Worm (Caenorhabditis elegans) whole organism, early embryonic: ENCODE measurements around the gene acc-2.

Experiments
- B0310.2 ChIP-seq: sonication (generic microtip); optimal IDR thresholded peaks from 2 replicates; lab custom pipeline; 2016; ENCODE audit warnings: mild to moderate bottlenecking, missing genetic modification characterization, missing compliant biosample characterization
- F13C5.2 ChIP-seq: sonication (generic microtip); optimal IDR thresholded peaks from 2 replicates; lab custom pipeline; 2017; ENCODE audit warnings: mild to moderate bottlenecking, missing genetic modification characterization, inconsistent platforms, missing compliant biosample characterization
- aly-1 ChIP-seq: sonication (generic microtip); optimal IDR thresholded peaks from 2 replicates; lab custom pipeline; 2016; ENCODE audit warnings: missing genetic modification characterization, missing compliant biosample characterization
- ama-1 ChIP-seq: fragments of 150-350 bp; optimal IDR thresholded peaks from 2 replicates; lab custom pipeline; 2014
- ceh-13 ChIP-seq: fragments of 200-800 bp; sonication (Bioruptor generic); optimal IDR thresholded peaks from 2 replicates; lab custom pipeline; 2018; ENCODE audit warnings: mild to moderate bottlenecking, missing genetic modification characterization, missing compliant biosample characterization
- ceh-36 ChIP-seq: sonication (generic microtip); optimal IDR thresholded peaks from 2 replicates; lab custom pipeline; 2016; ENCODE audit warnings: missing genetic modification characterization, inconsistent platforms, missing compliant biosample characterization
- ets-7 ChIP-seq: sonication (generic microtip); optimal IDR thresholded peaks from 2 replicates; lab custom pipeline; 2016; ENCODE audit warnings: missing genotype, missing genetic modification characterization, missing compliant biosample characterization
- flt-1 ChIP-seq: fragments of 200-800 bp; sonication (Bioruptor generic); IDR thresholded peaks from 2 replicates; pipeline ENCODE4 v1.3.6; 2022; ENCODE audit warnings: missing genetic modification characterization, missing compliant biosample characterization
- hmbx-1 ChIP-seq: sonication (generic microtip); optimal IDR thresholded peaks from 2 replicates; lab custom pipeline; 2016; ENCODE audit warnings: mild to moderate bottlenecking, missing genetic modification characterization, missing compliant biosample characterization
- hmg-4 ChIP-seq: fragments of 200-800 bp; sonication (Bioruptor generic); optimal IDR thresholded peaks from 2 replicates; lab custom pipeline; 2018; ENCODE audit warnings: mild to moderate bottlenecking, missing genetic modification characterization, missing compliant biosample characterization
- hnd-1 ChIP-seq: sonication (generic microtip); optimal IDR thresholded peaks from 2 replicates; lab custom pipeline; 2016; ENCODE audit warnings: missing genetic modification characterization, missing compliant biosample characterization
- pes-1 ChIP-seq: fragments of 200-800 bp; sonication (Bioruptor generic); IDR thresholded peaks from 2 replicates; pipeline ENCODE4 v1.3.6; 2022; ENCODE audit warnings: missing genetic modification reagents, missing genetic modification characterization, missing compliant biosample characterization
- scrt-1 ChIP-seq: fragments of 200-800 bp; sonication (Bioruptor generic); IDR thresholded peaks from 2 replicates; pipeline ENCODE4 v1.3.6; 2022; ENCODE audit warnings: missing genetic modification characterization, missing compliant biosample characterization
- sea-1 ChIP-seq: fragments of 200-800 bp; sonication (Bioruptor generic); conservative IDR thresholded peaks from 2 replicates; pipeline ENCODE4 v1.3.6; 2022; ENCODE audit warnings: missing genetic modification characterization, missing compliant biosample characterization
- tbx-11 ChIP-seq: fragments of 200-800 bp; sonication (Bioruptor generic); IDR thresholded peaks from 2 replicates; pipeline ENCODE4 v1.3.6; 2022; ENCODE audit warnings: missing genetic modification characterization, missing compliant biosample characterization
- tbx-37 ChIP-seq: fragments of 200-800 bp; sonication (Bioruptor generic); conservative IDR thresholded peaks from 2 replicates; pipeline ENCODE4 v1.3.6; 2022; ENCODE audit warnings: missing genetic modification reagents, missing genetic modification characterization, missing compliant biosample characterization
- tra-4 ChIP-seq: sonication (generic microtip); optimal IDR thresholded peaks from 2 replicates; lab custom pipeline; 2017; ENCODE audit warnings: missing genetic modification characterization, missing compliant biosample characterization

The acc-2 gene

ce11 chrIV:9040393-9040792 is 23.8 kb downstream of the acc-2 start, which contains the start of gene Y73F4A.3:
Gene Y73F4A.3, minus strand, starts transcription at chrIV:9040493.
- TF ChIP-seq pes-1 (GFP tag; lab: Robert Waterston, UW) (no peak), tbx-37 (GFP tag; lab: Robert Waterston, UW) (no peak), scrt-1 (GFP tag; lab: Robert Waterston, UW) (no peak), hmbx-1 (tag; lab: Kevin White, UChicago) (no peak), sea-1 (GFP tag; lab: Robert Waterston, UW) (no peak), aly-1 (tag; lab: Kevin White, UChicago) (no peak), B0310.2 (tag; lab: Kevin White, UChicago) (no peak), hnd-1 (tag; lab: Kevin White, UChicago) (no peak), tbx-11 (GFP tag; lab: Robert Waterston, UW) (no peak), F13C5.2 (tag; lab: Kevin White, UChicago) (no peak), hmg-4 (no peak)

- no peak for TF ChIP-seq tbx-37 (GFP tag; lab: Robert Waterston, UW)
- no peak for TF ChIP-seq pes-1 (GFP tag; lab: Robert Waterston, UW)
- TF ChIP-seq hmbx-1 (tag; lab: Kevin White, UChicago): no peak
- TF ChIP-seq hmg-4: no peak
- no peak for TF ChIP-seq hnd-1 (tag; lab: Kevin White, UChicago)
- no peak for TF ChIP-seq F13C5.2 (tag; lab: Kevin White, UChicago)
- TF ChIP-seq ceh-36 (tag; lab: Kevin White, UChicago): no peak
- no peak for TF ChIP-seq flt-1
- no peak for TF ChIP-seq ceh-13 (GFP tag; lab: Kevin White, UChicago)
- no peak for TF ChIP-seq tra-4 (tag; lab: Kevin White, UChicago)
- no peak for TF ChIP-seq sea-1 (GFP tag; lab: Robert Waterston, UW)
- TF ChIP-seq ets-7 (tag; lab: Kevin White, UChicago): no peak
- no peak for TF ChIP-seq aly-1 (tag; lab: Kevin White, UChicago)
- TF ChIP-seq ama-1 (lab: Kevin White, UChicago): no peak
Measured at ce11 chrIV:9043224-9043623, 26.6 kb downstream of the acc-2 start, which contains the start of gene Y73F4A.2. Gene Y73F4A.2, minus strand, starts transcription at chrIV:9043347.

DNA sequence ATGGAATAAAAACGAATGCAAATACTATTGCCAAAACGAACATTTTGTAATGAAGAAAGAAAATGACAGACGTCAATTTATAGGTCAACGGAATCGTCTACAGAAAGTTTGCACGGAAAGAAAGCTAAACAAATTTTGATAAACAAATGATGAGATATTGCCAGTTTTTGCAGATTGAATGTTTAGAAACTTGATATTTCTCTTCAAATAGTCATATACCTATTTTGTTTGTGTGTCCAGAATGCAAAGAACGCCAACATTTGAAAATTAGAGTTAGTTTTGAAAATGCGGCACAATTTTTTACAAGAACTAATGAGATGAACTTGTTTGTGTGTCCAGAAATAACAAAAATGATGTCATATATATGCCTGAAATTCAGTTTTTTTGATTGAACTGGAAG is 28.7 kb downstream of the acc-2 start, which contains the start of gene Y73F4A.1:
Gene Y73F4A.1 (minus strand): TSS at position 101 of the 400 bp plus-strand sequence.
- TF ChIP-seq flt-1 (no peak), hmg-4 (no peak)

DNA sequence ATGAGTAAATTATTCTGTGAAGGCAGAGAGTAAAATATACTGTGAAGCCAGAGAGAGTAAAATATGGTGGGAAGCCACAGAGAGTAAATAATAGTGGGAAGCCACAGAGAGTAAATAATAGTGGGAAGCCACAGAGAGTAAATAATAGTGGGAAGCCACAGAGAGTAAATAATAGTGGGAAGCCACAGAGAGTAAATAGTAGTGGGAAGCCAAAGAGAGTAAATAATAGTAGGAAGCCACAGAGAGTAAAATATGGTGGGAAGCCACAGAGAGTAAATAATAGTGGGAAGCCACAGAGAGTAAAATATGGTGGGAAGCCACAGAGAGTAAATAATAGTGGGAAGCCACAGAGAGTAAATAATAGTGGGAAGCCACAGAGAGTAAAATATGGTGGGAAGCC is 31.5 kb downstream of the acc-2 start:
- TF ChIP-seq hmbx-1 (tag; lab: Kevin White, UChicago) (peak; percentile 5), ets-7 (tag; lab: Kevin White, UChicago) (peak; percentile 45)

DNA sequence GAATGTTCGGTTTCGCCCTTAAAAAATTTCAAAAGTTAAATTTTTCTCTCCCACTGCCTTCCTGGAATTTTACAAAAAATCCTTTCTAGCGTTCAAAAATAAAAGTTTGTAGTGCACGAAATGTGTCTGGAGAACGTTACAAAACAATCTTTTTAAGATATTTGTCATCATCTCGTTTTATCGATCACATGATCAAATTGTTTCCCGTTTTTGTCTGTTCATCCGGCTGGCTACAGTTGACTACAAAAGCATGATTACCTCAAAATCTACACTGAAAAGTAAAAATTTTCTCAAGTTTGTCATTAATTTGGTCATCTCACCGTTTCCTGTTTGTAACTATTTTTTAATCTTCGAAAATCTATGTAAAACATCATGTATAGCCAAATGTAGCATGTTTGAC is 34.5 kb downstream of the acc-2 start:
- TF ChIP-seq scrt-1 (GFP tag; lab: Robert Waterston, UW) (no peak), pes-1 (GFP tag; lab: Robert Waterston, UW) (no peak), hnd-1 (tag; lab: Kevin White, UChicago) (no peak), ceh-36 (tag; lab: Kevin White, UChicago) (no peak), tra-4 (tag; lab: Kevin White, UChicago) (no peak), F13C5.2 (tag; lab: Kevin White, UChicago) (no peak), hmg-4 (no peak), ama-1 (lab: Kevin White, UChicago) (no peak), sea-1 (GFP tag; lab: Robert Waterston, UW) (no peak), flt-1 (no peak), ets-7 (tag; lab: Kevin White, UChicago) (no peak), tbx-37 (GFP tag; lab: Robert Waterston, UW) (no peak), aly-1 (tag; lab: Kevin White, UChicago) (no peak), ceh-13 (GFP tag; lab: Kevin White, UChicago) (no peak), B0310.2 (tag; lab: Kevin White, UChicago) (no peak), hmbx-1 (tag; lab: Kevin White, UChicago) (no peak), tbx-11 (GFP tag; lab: Robert Waterston, UW) (no peak)

DNA sequence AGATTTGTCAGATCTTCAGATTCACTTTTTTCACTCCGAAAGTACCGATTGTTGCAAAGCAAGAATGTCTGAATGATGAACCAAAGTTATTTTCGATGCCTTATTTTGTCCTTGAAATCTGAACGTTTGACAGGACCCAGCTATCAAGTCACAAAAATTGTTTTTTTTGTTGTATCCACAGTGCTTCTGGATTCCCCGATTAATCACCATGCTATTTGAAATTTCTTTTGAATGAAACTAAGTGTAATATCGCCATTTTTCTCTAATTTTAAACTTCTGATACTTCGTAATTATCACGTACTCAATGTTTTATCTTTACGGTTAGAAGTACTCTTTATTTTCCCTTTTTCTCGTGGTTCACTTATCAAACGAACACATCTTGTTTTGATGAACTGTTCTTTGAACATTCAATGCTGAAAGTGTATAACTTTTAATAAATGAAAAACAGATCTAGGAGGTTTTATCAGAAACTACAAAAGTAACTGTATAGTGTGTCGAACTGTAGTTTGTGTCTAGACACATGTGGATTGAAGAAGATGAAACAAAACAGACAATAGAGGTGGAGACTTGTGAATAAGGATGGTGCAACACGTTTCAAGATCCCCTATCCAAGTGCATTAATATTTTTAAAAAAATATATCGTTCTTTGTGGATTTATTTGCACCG is 35.1 kb downstream of the acc-2 start:
- TF ChIP-seq hnd-1 (tag; lab: Kevin White, UChicago): no peak
- TF ChIP-seq F13C5.2 (tag; lab: Kevin White, UChicago): no peak
- no peak for TF ChIP-seq ceh-36 (tag; lab: Kevin White, UChicago)
- TF ChIP-seq ets-7 (tag; lab: Kevin White, UChicago): no peak
- no peak for TF ChIP-seq tbx-11 (GFP tag; lab: Robert Waterston, UW)
- TF ChIP-seq hmg-4: no peak
- no peak for TF ChIP-seq sea-1 (GFP tag; lab: Robert Waterston, UW)
- TF ChIP-seq B0310.2 (tag; lab: Kevin White, UChicago): no peak
- TF ChIP-seq hmbx-1 (tag; lab: Kevin White, UChicago): no peak
- no peak for TF ChIP-seq pes-1 (GFP tag; lab: Robert Waterston, UW)
- no peak for TF ChIP-seq ama-1 (lab: Kevin White, UChicago)
- TF ChIP-seq scrt-1 (GFP tag; lab: Robert Waterston, UW): no peak
- TF ChIP-seq tra-4 (tag; lab: Kevin White, UChicago): no peak

DNA sequence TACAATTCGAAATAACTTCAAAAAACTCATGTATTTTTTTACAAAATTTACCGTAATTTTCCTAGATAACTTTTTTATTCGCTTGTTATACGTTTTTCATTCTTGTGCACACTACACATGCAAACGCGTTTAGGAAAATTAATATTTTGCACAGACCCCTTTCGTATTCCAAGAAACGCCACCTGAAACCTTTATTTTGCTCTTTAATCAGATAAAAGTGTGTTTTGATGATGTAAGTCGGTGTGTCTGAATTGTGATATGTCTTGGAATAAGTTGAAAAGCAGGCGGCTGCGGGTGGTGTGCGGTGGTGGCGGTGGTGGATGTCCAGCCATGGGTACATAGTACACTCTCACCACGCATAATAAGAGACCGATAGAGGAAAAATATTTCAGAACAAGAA is 36.8 kb downstream of the acc-2 start:
- no peak for TF ChIP-seq tbx-37 (GFP tag; lab: Robert Waterston, UW)
- TF ChIP-seq flt-1: no peak
- TF ChIP-seq pes-1 (GFP tag; lab: Robert Waterston, UW): no peak
- no peak for TF ChIP-seq ceh-36 (tag; lab: Kevin White, UChicago)
- TF ChIP-seq ama-1 (lab: Kevin White, UChicago): no peak
- TF ChIP-seq B0310.2 (tag; lab: Kevin White, UChicago): no peak
- no peak for TF ChIP-seq ets-7 (tag; lab: Kevin White, UChicago)
- no peak for TF ChIP-seq scrt-1 (GFP tag; lab: Robert Waterston, UW)
